Fruit fly (Drosophila melanogaster): ENCODE data around the gene CG2100.

DNA sequence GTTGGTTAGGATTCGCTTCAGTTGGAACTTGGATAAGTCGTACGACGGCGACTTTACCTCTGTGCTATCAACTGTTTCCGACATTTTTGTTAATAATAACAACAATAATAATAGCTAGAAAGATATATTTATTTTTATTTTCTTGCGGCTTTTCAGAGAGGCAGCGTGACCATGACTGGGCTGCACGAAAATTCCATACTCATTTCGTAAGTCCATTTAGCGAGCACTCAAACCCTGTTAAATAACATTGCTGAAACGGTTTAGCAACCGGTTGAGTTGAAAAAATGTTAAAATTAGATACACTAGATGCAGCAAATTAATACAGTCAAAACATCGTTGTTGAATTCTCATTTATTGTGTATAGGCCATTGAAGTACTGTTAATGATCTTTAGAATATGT lies 18.4 kb upstream of the CG2100 start, which contains the start of gene Dcps:
- no peak for TF ChIP-seq lola (GFP tag; optimal IDR thresholded peaks at IDR 0.05)
- TF ChIP-seq usp (GFP tag; optimal IDR thresholded peaks at IDR 0.05): no peak
- TF ChIP-seq Abd-B (GFP tag; optimal IDR thresholded peaks at IDR 0.05): no peak
- no peak for TF ChIP-seq HLH106 (tag; optimal IDR thresholded peaks at IDR 0.05)
- TF ChIP-seq Hr83 (GFP tag; optimal IDR thresholded peaks at IDR 0.05; ENCODE audit: poor library complexity, severe bottlenecking): no peak
- TF ChIP-seq br (GFP tag; optimal IDR thresholded peaks at IDR 0.05): no peak
- TF ChIP-seq dl (GFP tag; optimal IDR thresholded peaks at IDR 0.05; ENCODE audit: insufficient read depth in 1 of 2, partially characterized antibody in 2 of 2): no peak
- no peak for TF ChIP-seq pan (optimal IDR thresholded peaks at IDR 0.05)
- no peak for TF ChIP-seq foxo (GFP tag; optimal IDR thresholded peaks at IDR 0.05)
- no peak for TF ChIP-seq psq (GFP tag; optimal IDR thresholded peaks at IDR 0.05)
- no peak for TF ChIP-seq OdsH (GFP tag; optimal IDR thresholded peaks at IDR 0.05)
- TF ChIP-seq brk (GFP tag; optimal IDR thresholded peaks at IDR 0.05): no peak
- TF ChIP-seq fru (GFP tag; optimal IDR thresholded peaks at IDR 0.05): no peak

Data from whole organism, wandering third instar larva.